Worm (Caenorhabditis elegans) whole organism, L1 larva: Measurements from ENCODE around the gene clec-49.

Experiments used
- aly-2 ChIP-seq: fragments of 150-350 bp; optimal IDR thresholded peaks from 2 replicates; lab custom pipeline; 2014; ENCODE audit warnings: missing biosample characterization, missing genetic modification characterization
- jun-1 ChIP-seq: fragments of 150-350 bp; optimal IDR thresholded peaks from 2 replicates; lab custom pipeline; 2014; ENCODE audit warnings: missing biosample characterization, missing genetic modification reagents, missing genetic modification characterization
- nhr-19 ChIP-seq: fragments of 200-800 bp; sonication (Bioruptor generic); conservative IDR thresholded peaks from 2 replicates; pipeline ENCODE4 v1.3.6; 2022; ENCODE audit warnings: missing genetic modification characterization, missing compliant biosample characterization
- nhr-47 ChIP-seq: sonication (generic microtip); optimal IDR thresholded peaks from 2 replicates; lab custom pipeline; 2016; ENCODE audit warnings: mild to moderate bottlenecking, missing genetic modification characterization, moderate library complexity, missing compliant biosample characterization
- nhr-76 ChIP-seq: sonication (generic microtip); optimal IDR thresholded peaks from 2 replicates; lab custom pipeline; 2017; ENCODE audit warnings: missing biosample characterization, missing genetic modification characterization
- skn-1 ChIP-seq: fragments of 150-350 bp; optimal IDR thresholded peaks from 2 replicates; lab custom pipeline; 2014; ENCODE audit warnings: missing biosample characterization, missing genetic modification characterization
- unc-30 ChIP-seq: sonication (generic microtip); optimal IDR thresholded peaks from 2 replicates; lab custom pipeline; 2017; ENCODE audit warnings: missing biosample characterization, missing genetic modification characterization

- TF ChIP-seq nhr-47, result no peak
- TF ChIP-seq nhr-19, result no peak
- no peak for TF ChIP-seq aly-2 (tag; lab: Kevin White, UChicago)
- no peak for TF ChIP-seq jun-1 (tag; lab: Kevin White, UChicago)
- no peak for TF ChIP-seq unc-30 (tag; lab: Kevin White, UChicago)
- TF ChIP-seq nhr-76 (tag; lab: Kevin White, UChicago), result no peak
- TF ChIP-seq skn-1 (tag; lab: Kevin White, UChicago), result no peak
Measured at ce11 chrV:19719253-19719652, 31.8 kb downstream of the clec-49 start, which contains the start of gene Y116F11A.6.
